Worm (Caenorhabditis elegans): ENCODE data around the gene Y54G2A.73.

Y54G2A.73 gene

ce11 chrIV:2998597-2999161, 10.0 kb downstream of the Y54G2A.73 start:
- TF ChIP-seq fos-1 (tag; optimal IDR thresholded peaks at IDR 0.05), result no peak
- TF ChIP-seq mep-1 (tag; optimal IDR thresholded peaks at IDR 0.05), result peak; percentile 69
- TF ChIP-seq lin-13 (GFP tag; optimal IDR thresholded peaks at IDR 0.05), result no peak
- TF ChIP-seq aha-1 (tag), result peak; percentile 98
- TF ChIP-seq nhr-77 (tag; optimal IDR thresholded peaks at IDR 0.05), result no peak
- peak; percentile 81 for TF ChIP-seq rbr-2 (tag; optimal IDR thresholded peaks at IDR 0.05)
- no peak for TF ChIP-seq nhr-42 (GFP tag; IDR thresholded peaks at IDR 0.05)
- peak; percentile 85 for TF ChIP-seq hmg-1.1 (GFP tag; IDR thresholded peaks at IDR 0.05)
- peak; percentile 57 for TF ChIP-seq F37D6.2 (tag; optimal IDR thresholded peaks at IDR 0.05)
- TF ChIP-seq egl-43 (GFP tag; IDR thresholded peaks at IDR 0.05), result peak; percentile 71
- peak; percentile 18; the same call in 1 of the 2 replicates for TF ChIP-seq lin-38 (GFP tag; IDR thresholded peaks at IDR 0.05)
- no peak for TF ChIP-seq Y48G9A.11 (GFP tag; IDR thresholded peaks at IDR 0.05)
- TF ChIP-seq ctbp-1 (GFP tag; IDR thresholded peaks at IDR 0.05), result peak; percentile 66; the same call in 1 of the 2 replicates
- TF ChIP-seq dmd-9 (GFP tag; IDR thresholded peaks at IDR 0.05), result 0 out of 2 replicates have a peak, but pooled peaks have one; percentile 39
- peak; percentile 62 for TF ChIP-seq hlh-30 (tag; optimal IDR thresholded peaks at IDR 0.05; ENCODE audit: insufficient read depth)
- TF ChIP-seq set-16 (GFP tag; IDR thresholded peaks at IDR 0.05), result peak; percentile 97
- TF ChIP-seq hlh-11 (tag; optimal IDR thresholded peaks at IDR 0.05), result peak; percentile 13
- TF ChIP-seq vab-7 (GFP tag; IDR thresholded peaks at IDR 0.05), result peak; percentile 57; the same call in 1 of the 2 replicates
- TF ChIP-seq ceh-20 (GFP tag; IDR thresholded peaks at IDR 0.05), result peak; percentile 52; the same call in 1 of the 2 replicates
- 0 out of 2 replicates have a peak, but pooled peaks have one; percentile 29 for TF ChIP-seq madf-9 (GFP tag; conservative IDR thresholded peaks at IDR 0.05)
- TF ChIP-seq fkh-10 (GFP tag; optimal IDR thresholded peaks at IDR 0.05), result peak; percentile 62
- TF ChIP-seq pha-4 (GFP tag; IDR thresholded peaks at IDR 0.05), result 0 out of 2 replicates have a peak, but pooled peaks have one; percentile 32
- no peak for TF ChIP-seq pha-4 (tag; optimal IDR thresholded peaks at IDR 0.05)
- TF ChIP-seq lin-1 (GFP tag; IDR thresholded peaks at IDR 0.05), result 0 out of 2 replicates have a peak, but pooled peaks have one; percentile 13
- 0 out of 2 replicates have a peak, but pooled peaks have one; percentile 26 for TF ChIP-seq lim-7 (GFP tag; IDR thresholded peaks at IDR 0.05)
- peak in 1 of 2 experiments; percentile 50 for TF ChIP-seq hif-1 (tag; optimal IDR thresholded peaks at IDR 0.05)
- TF ChIP-seq nhr-41 (GFP tag; IDR thresholded peaks at IDR 0.05), result no peak
- peak; percentile 15 for TF ChIP-seq ceh-28 (tag; optimal IDR thresholded peaks at IDR 0.05)
- no peak for TF ChIP-seq daf-12 (tag; optimal IDR thresholded peaks at IDR 0.05)

ce11 chrIV:2997302-2997701, 11.4 kb downstream of the Y54G2A.73 start:
- peak in 1 of 2 experiments; percentile 10 for TF ChIP-seq mdl-1 (tag; optimal IDR thresholded peaks at IDR 0.05)
- TF ChIP-seq hlh-11 (tag; optimal IDR thresholded peaks at IDR 0.05), result peak; percentile 11
- 0 out of 2 replicates have a peak, but pooled peaks have one; percentile 14 for TF ChIP-seq tra-1 (GFP tag; IDR thresholded peaks at IDR 0.05)
- no peak for TF ChIP-seq unc-39 (tag; optimal IDR thresholded peaks at IDR 0.05)
- TF ChIP-seq skn-1 (tag; optimal IDR thresholded peaks at IDR 0.05), result no peak
- TF ChIP-seq hlh-30 (tag; optimal IDR thresholded peaks at IDR 0.05; ENCODE audit: insufficient read depth), result peak; percentile 63
- TF ChIP-seq set-16 (GFP tag; IDR thresholded peaks at IDR 0.05), result peak; percentile 93
- TF ChIP-seq aha-1 (tag), result peak; percentile 74

- TF ChIP-seq zag-1 (tag; optimal IDR thresholded peaks at IDR 0.05), result no peak
- no peak for TF ChIP-seq Y5F2A.4 (GFP tag; optimal IDR thresholded peaks at IDR 0.05)
- TF ChIP-seq ceh-62 (tag; optimal IDR thresholded peaks at IDR 0.05), result no peak
- no peak for TF ChIP-seq aly-2 (tag; optimal IDR thresholded peaks at IDR 0.05)
- TF ChIP-seq lin-38 (GFP tag; IDR thresholded peaks at IDR 0.05), result no peak
- no peak for TF ChIP-seq fos-1 (tag; optimal IDR thresholded peaks at IDR 0.05)
- TF ChIP-seq fkh-10 (GFP tag; optimal IDR thresholded peaks at IDR 0.05), result no peak
- no peak for TF ChIP-seq arid-1 (GFP tag; conservative IDR thresholded peaks at IDR 0.05)
Measured at ce11 chrIV:2995372-2995771, 13.3 kb downstream of the Y54G2A.73 start, which contains the start of gene Y54G2A.26. Y54G2A.26 (minus strand) TSS chrIV:2995472.
